Fruit fly (Drosophila melanogaster) whole organism, embryonic: Measurements from ENCODE around the gene CG13833.

Experiments
- CG10565 ChIP-seq: fragments of 200-800 bp; sonication (Bioruptor generic); optimal IDR thresholded peaks from 3 replicates; lab custom pipeline; 2016; ENCODE audit warnings: missing biosample characterization, mild to moderate bottlenecking, missing genetic modification characterization
- CG4854 ChIP-seq: fragments of 200-800 bp; sonication (Bioruptor generic); optimal IDR thresholded peaks from 2 replicates; lab custom pipeline; 2016; ENCODE audit warnings: missing biosample characterization, missing genetic modification characterization, inconsistent platforms
- Hr78 ChIP-seq, 2 experiments: fragments of 200-800 bp in 1 of 2; fragments of >200 bp in 1 of 2; sonication (Bioruptor generic) in 1 of 2; optimal IDR thresholded peaks; 2 replicates each; lab custom pipeline; 2017 to 2019; ENCODE audit warnings: missing biosample characterization in 2 of 2, missing genetic modification characterization in 2 of 2, mild to moderate bottlenecking in 1 of 2, moderate library complexity in 1 of 2
- abd-A ChIP-seq: fragments of 200-800 bp; sonication (Bioruptor generic); optimal IDR thresholded peaks from 3 replicates; lab custom pipeline; 2019; ENCODE audit warnings: missing biosample characterization, mild to moderate bottlenecking, missing genetic modification characterization, moderate library complexity

dm6 chr3R:23061209-23061608 lies 25.8 kb upstream of the CG13833 start, which contains the start of the genes sav and Ublcp1:
- TF ChIP-seq CG4854 (GFP tag; lab: Kevin White, UChicago) (no peak), Hr78 (GFP tag; optimal IDR thresholded peaks at IDR 0.05; lab: Kevin White, UChicago) (no peak), abd-A (tag; lab: Kevin White, UChicago) (no peak), CG10565 (no peak)
